Fruit fly (Drosophila melanogaster) whole organism, prepupa: ENCODE results near the gene TfIIFalpha.

Experiments used
- CG10631 ChIP-seq: fragments of 200-800 bp; sonication (Bioruptor generic); optimal IDR thresholded peaks from 2 replicates; lab custom pipeline; 2016; ENCODE audit warnings: missing biosample characterization, missing genetic modification characterization
- CG10669 ChIP-seq: fragments of 200-800 bp; sonication (Bioruptor generic); optimal IDR thresholded peaks from 3 replicates; lab custom pipeline; 2018; ENCODE audit warnings: missing biosample characterization, mild to moderate bottlenecking, missing genetic modification characterization, moderate library complexity
- CG11294 ChIP-seq: fragments of 200-800 bp; sonication (Bioruptor generic); IDR thresholded peaks from 2 replicates; pipeline ENCODE4 v1.3.6; 2022; ENCODE audit warnings: missing biosample characterization, missing genetic modification characterization
- CG11762 ChIP-seq: fragments of 200-800 bp; sonication (Bioruptor generic); optimal IDR thresholded peaks from 3 replicates; lab custom pipeline; 2016; ENCODE audit warnings: missing biosample characterization, missing genetic modification characterization; ENCODE audit not compliant: insufficient read depth
- CG15336 ChIP-seq: fragments of 200-800 bp; sonication (Bioruptor generic); IDR thresholded peaks from 2 replicates; pipeline ENCODE4 v1.3.6; 2022; ENCODE audit warnings: missing biosample characterization, missing genetic modification characterization
- CG16779 ChIP-seq: fragments of 200-800 bp; sonication (Bioruptor generic); optimal IDR thresholded peaks from 3 replicates; lab custom pipeline; 2017; ENCODE audit warnings: missing biosample characterization, mild to moderate bottlenecking, missing genetic modification characterization
- CG3032 ChIP-seq: fragments of 200-800 bp; optimal IDR thresholded peaks from 2 replicates; lab custom pipeline; 2019; ENCODE audit warnings: missing biosample characterization, mild to moderate bottlenecking, missing genetic modification characterization, moderate library complexity
- CG31627 ChIP-seq: fragments of 200-800 bp; sonication (Bioruptor generic); optimal IDR thresholded peaks from 3 replicates; lab custom pipeline; 2016; ENCODE audit warnings: missing biosample characterization, missing genetic modification characterization
- CG32006 ChIP-seq: fragments of 200-800 bp; sonication (Bioruptor generic); optimal IDR thresholded peaks from 3 replicates; lab custom pipeline; 2017; ENCODE audit warnings: missing biosample characterization, mild to moderate bottlenecking, missing genetic modification characterization
- CG3919 ChIP-seq: fragments of 200-800 bp; sonication (Bioruptor generic); optimal IDR thresholded peaks from 3 replicates; lab custom pipeline; 2016; ENCODE audit warnings: missing biosample characterization, missing genetic modification characterization
- CG4318 ChIP-seq: fragments of 200-800 bp; sonication (Bioruptor generic); optimal IDR thresholded peaks from 3 replicates; lab custom pipeline; 2017; ENCODE audit warnings: missing biosample characterization, mild to moderate bottlenecking, missing genetic modification characterization
- CG6163 ChIP-seq: fragments of 200-800 bp; sonication (Bioruptor generic); IDR thresholded peaks from 3 replicates; pipeline ENCODE4 v1.3.6; 2022; ENCODE audit warnings: missing biosample characterization, missing genetic modification characterization
- CG6276 ChIP-seq: fragments of 200-800 bp; sonication (Bioruptor generic); optimal IDR thresholded peaks from 2 replicates; lab custom pipeline; 2017; ENCODE audit warnings: missing biosample characterization, mild to moderate bottlenecking, missing genetic modification characterization
- CG6808 ChIP-seq: fragments of 200-800 bp; sonication (Bioruptor generic); optimal IDR thresholded peaks from 3 replicates; lab custom pipeline; 2017; ENCODE audit warnings: missing biosample characterization, missing genetic modification characterization, mild to moderate bottlenecking, moderate library complexity, missing genetic modification reagents
- CG6854 ChIP-seq: fragments of 200-800 bp; sonication (Bioruptor generic); optimal IDR thresholded peaks from 2 replicates; lab custom pipeline; 2017; ENCODE audit warnings: missing biosample characterization, mild to moderate bottlenecking, missing genetic modification characterization
- CG7368 ChIP-seq: fragments of 200-800 bp; sonication (Bioruptor generic); optimal IDR thresholded peaks from 3 replicates; lab custom pipeline; 2016; ENCODE audit warnings: missing biosample characterization, missing genetic modification characterization
- CG8119 ChIP-seq: fragments of 200-800 bp; sonication (Bioruptor generic); IDR thresholded peaks from 3 replicates; pipeline ENCODE4 v1.3.6; 2022; ENCODE audit warnings: missing biosample characterization, missing genetic modification characterization
- CG8319 ChIP-seq: fragments of 200-800 bp; sonication (Bioruptor generic); optimal IDR thresholded peaks from 3 replicates; lab custom pipeline; 2016; ENCODE audit warnings: missing biosample characterization, missing genetic modification characterization
- Eip75B ChIP-seq: fragments of 200-800 bp; sonication (Bioruptor generic); optimal IDR thresholded peaks from 3 replicates; lab custom pipeline; 2016; ENCODE audit warnings: missing biosample characterization, missing genetic modification characterization
- Eip78C ChIP-seq: fragments of 200-800 bp; sonication (Bioruptor generic); peaks from one replicate; lab custom pipeline; 2016; ENCODE audit warnings: missing biosample characterization, missing genetic modification characterization
- Eip93F ChIP-seq: fragments of 200-800 bp; sonication (Bioruptor generic); optimal IDR thresholded peaks from 2 replicates; lab custom pipeline; 2016; ENCODE audit warnings: missing biosample characterization, mild to moderate bottlenecking, missing genetic modification characterization
- Ets21C ChIP-seq: fragments of 200-800 bp; sonication (Bioruptor generic); optimal IDR thresholded peaks from 3 replicates; lab custom pipeline; 2016; ENCODE audit warnings: missing biosample characterization, missing genetic modification characterization
- Ets96B ChIP-seq: fragments of 200-800 bp; optimal IDR thresholded peaks from 2 replicates; lab custom pipeline; 2019; ENCODE audit warnings: missing biosample characterization, mild to moderate bottlenecking, missing genetic modification characterization, moderate library complexity
- Hr38 ChIP-seq: sonication (Bioruptor generic); optimal IDR thresholded peaks from 2 replicates; lab custom pipeline; 2016; ENCODE audit warnings: missing biosample characterization, missing genetic modification characterization
- Hr39 ChIP-seq: fragments of 200-800 bp; sonication (Bioruptor generic); optimal IDR thresholded peaks from 2 replicates; lab custom pipeline; 2016; ENCODE audit warnings: missing biosample characterization, missing genetic modification characterization
- Hr4 ChIP-seq: fragments of 200-800 bp; sonication (Bioruptor generic); optimal IDR thresholded peaks from 3 replicates; lab custom pipeline; 2016; ENCODE audit warnings: missing biosample characterization, missing genetic modification characterization
- Lpt ChIP-seq: fragments of 200-800 bp; sonication (Bioruptor generic); optimal IDR thresholded peaks from 3 replicates; lab custom pipeline; 2016; ENCODE audit warnings: missing biosample characterization, missing genetic modification characterization
- Smox ChIP-seq: fragments of 200-800 bp; sonication (Bioruptor generic); optimal IDR thresholded peaks from 3 replicates; lab custom pipeline; 2016; ENCODE audit warnings: missing biosample characterization, missing genetic modification characterization
- Sox14 ChIP-seq: fragments of 200-800 bp; sonication (Bioruptor generic); optimal IDR thresholded peaks from 3 replicates; lab custom pipeline; 2016; ENCODE audit warnings: missing biosample characterization, missing genetic modification characterization
- achi ChIP-seq: fragments of 200-800 bp; sonication (Bioruptor generic); optimal IDR thresholded peaks from 3 replicates; lab custom pipeline; 2016; ENCODE audit warnings: missing biosample characterization, missing genetic modification characterization
- cyc ChIP-seq: fragments of 200-800 bp; sonication (Bioruptor generic); optimal IDR thresholded peaks from 3 replicates; lab custom pipeline; 2016; ENCODE audit warnings: missing biosample characterization, missing genetic modification characterization
- dsx ChIP-seq: fragments of 200-800 bp; optimal IDR thresholded peaks from 3 replicates; lab custom pipeline; 2019; ENCODE audit warnings: missing biosample characterization, mild to moderate bottlenecking, missing genetic modification characterization, moderate library complexity; ENCODE audit not compliant: poor library complexity, severe bottlenecking
- eg ChIP-seq: fragments of 200-800 bp; sonication (Bioruptor generic); IDR thresholded peaks from 3 replicates; pipeline ENCODE4 v1.3.6; 2022; ENCODE audit warnings: missing biosample characterization, missing genetic modification characterization
- esn ChIP-seq: fragments of 200-800 bp; sonication (Bioruptor generic); optimal IDR thresholded peaks from 2 replicates; lab custom pipeline; 2016; ENCODE audit warnings: missing biosample characterization, mild to moderate bottlenecking, missing genetic modification characterization, moderate library complexity
- fd59A ChIP-seq: fragments of 200-800 bp; sonication (Bioruptor generic); optimal IDR thresholded peaks from 2 replicates; lab custom pipeline; 2017; ENCODE audit warnings: missing biosample characterization, mild to moderate bottlenecking, missing genetic modification characterization, missing genetic modification reagents
- fkh ChIP-seq: fragments of 200-800 bp; sonication (Bioruptor generic); optimal IDR thresholded peaks from 3 replicates; lab custom pipeline; 2017; ENCODE audit warnings: missing biosample characterization, mild to moderate bottlenecking, missing genetic modification characterization, moderate library complexity
- lz ChIP-seq: fragments of 200-800 bp; sonication (Bioruptor generic); optimal IDR thresholded peaks from 3 replicates; lab custom pipeline; 2016; ENCODE audit warnings: missing biosample characterization, missing genetic modification characterization
- net ChIP-seq: fragments of 200-800 bp; sonication (Bioruptor generic); optimal IDR thresholded peaks from 3 replicates; lab custom pipeline; 2016; ENCODE audit warnings: missing biosample characterization, missing genetic modification characterization
- spab ChIP-seq: fragments of 200-800 bp; sonication (Bioruptor generic); optimal IDR thresholded peaks from 2 replicates; lab custom pipeline; 2017; ENCODE audit warnings: missing biosample characterization, mild to moderate bottlenecking, missing genetic modification characterization, missing genetic modification reagents
- ss ChIP-seq, 2 experiments: fragments of 200-800 bp; sonication (Bioruptor generic); optimal IDR thresholded peaks; 2 replicates in 1 of 2; 3 replicates in 1 of 2; lab custom pipeline; 2017 to 2018; ENCODE audit warnings: mild to moderate bottlenecking in 2 of 2, missing biosample characterization in 2 of 2, missing genetic modification characterization in 2 of 2, moderate library complexity in 1 of 2
- topi ChIP-seq: fragments of 200-800 bp; sonication (Bioruptor generic); optimal IDR thresholded peaks from 3 replicates; lab custom pipeline; 2016; ENCODE audit warnings: missing biosample characterization, missing genetic modification characterization

Gene TfIIFalpha

DNA sequence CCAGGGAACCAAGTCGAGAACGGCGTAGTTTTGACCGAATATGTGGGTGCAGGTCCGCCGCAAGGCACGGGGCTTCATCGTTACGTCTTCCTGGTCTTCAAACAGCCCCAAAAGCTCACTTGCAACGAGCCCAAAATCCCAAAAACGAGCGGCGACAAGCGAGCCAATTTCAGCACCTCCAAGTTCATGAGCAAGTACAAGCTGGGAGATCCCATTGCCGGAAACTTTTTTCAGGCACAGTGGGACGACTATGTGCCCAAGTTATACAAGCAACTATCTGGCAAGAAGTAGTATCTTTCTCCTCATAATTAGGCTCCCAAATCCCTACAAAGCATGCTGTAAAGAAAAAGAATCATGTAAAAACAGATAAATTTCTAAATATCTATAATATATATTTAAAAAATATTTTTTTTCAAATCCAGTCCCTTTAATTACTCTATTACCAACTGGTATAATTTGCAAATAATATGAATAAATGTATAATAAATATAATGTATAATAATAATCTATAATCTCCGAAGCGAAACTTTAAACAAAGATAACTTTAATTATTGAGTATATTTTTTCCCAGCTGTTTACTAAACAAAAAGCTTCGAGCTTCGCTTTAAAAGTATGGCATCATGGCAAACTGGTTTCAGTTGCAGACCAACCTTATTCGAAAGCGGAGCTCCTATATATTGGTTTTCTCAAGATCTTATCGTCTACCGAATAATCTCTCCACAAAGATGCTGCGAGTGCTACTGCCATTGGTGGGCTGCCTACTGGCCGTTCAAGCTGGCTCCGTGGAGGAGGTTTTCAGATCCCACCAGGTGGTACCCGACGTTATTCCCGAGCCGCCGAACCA, 36.6 kb upstream of the TfIIFalpha start, which contains the start of gene CG17919 (continued):
- TF ChIP-seq Smox (GFP tag; lab: Kevin White, UChicago) (peak; percentile 27), CG11762 (GFP tag; lab: Kevin White, UChicago) (no peak), Ets96B (tag; lab: Kevin White, UChicago) (peak; percentile 27), spab (no peak), CG10669 (no peak), CG6854 (GFP tag; lab: Kevin White, UChicago) (peak; percentile 17), Sox14 (no peak), fkh (no peak), dsx (GFP tag; lab: Kevin White, UChicago) (peak; percentile 13), CG15336 (GFP tag; lab: Robert Waterston, UW) (peak; percentile 53), ss (GFP tag; optimal IDR thresholded peaks at IDR 0.05; lab: Kevin White, UChicago) (no peak), CG8119 (GFP tag; lab: Robert Waterston, UW) (peak; percentile 61), CG4318 (GFP tag; lab: Kevin White, UChicago) (no peak)

DNA sequence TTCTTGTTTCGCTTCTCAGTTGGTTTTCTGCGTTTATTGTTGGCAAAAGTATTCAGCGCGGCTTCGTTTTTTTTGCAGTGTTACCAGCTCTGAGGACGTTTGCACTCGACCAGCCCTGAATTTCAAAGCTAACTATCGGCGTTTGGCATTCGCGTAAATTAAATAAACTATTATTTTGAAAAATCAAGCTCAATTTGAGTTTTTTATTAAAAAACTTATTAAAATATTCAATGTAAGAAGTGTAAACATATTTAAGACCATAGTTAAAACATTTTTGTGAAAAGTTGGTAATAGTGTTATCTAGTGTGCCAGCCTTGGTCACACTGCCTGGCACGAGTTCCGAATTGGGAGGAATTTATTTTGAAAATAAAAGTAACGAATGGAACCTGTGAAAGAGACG, 34.5 kb upstream of the TfIIFalpha start, which contains the start of the genes SmD2 and CG18048:
TSS of gene SmD2 (minus strand) at position 98 of the 400 bp plus-strand sequence.
TSS of gene CG18048 (plus strand) at position 298 of the 400 bp plus-strand sequence.
- TF ChIP-seq cyc (GFP tag; lab: Kevin White, UChicago) (peak; percentile 8), Hr39 (no peak), Eip75B (GFP tag; lab: Kevin White, UChicago) (no peak), CG3032 (tag; lab: Kevin White, UChicago) (peak; percentile 12), Eip93F (GFP tag; lab: Kevin White, UChicago) (no peak), CG4318 (GFP tag; lab: Kevin White, UChicago) (no peak), Hr38 (GFP tag; lab: Kevin White, UChicago) (no peak), dsx (GFP tag; lab: Kevin White, UChicago) (peak; percentile 3), CG31627 (GFP tag; lab: Kevin White, UChicago) (peak; percentile 3), fkh (no peak), esn (GFP tag; lab: Kevin White, UChicago) (peak; percentile 3), Hr4 (GFP tag; lab: Kevin White, UChicago) (no peak), Eip78C (GFP tag; lab: Kevin White, UChicago) (peak; percentile 49), Sox14 (peak; percentile 48)
- TF ChIP-seq, all 60 proteins: peak for 7

DNA sequence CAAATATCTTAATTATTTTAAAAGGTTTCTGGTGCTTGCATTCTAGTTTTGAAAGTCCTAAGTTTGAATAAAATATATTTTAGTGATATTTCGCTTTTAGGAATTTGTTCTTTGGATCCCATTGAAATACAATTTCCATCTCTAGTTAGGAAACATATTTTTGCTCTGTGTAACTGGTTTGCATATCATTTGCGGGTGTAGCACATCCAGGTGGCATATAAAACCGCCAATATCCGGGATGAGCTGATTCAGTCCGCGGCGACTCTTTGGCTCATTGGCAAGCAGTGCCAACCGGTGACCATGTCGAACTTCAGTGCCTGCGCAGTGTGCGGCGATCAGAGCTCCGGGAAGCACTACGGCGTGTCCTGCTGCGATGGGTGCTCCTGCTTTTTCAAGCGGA, 31.3 kb upstream of the TfIIFalpha start, which contains the start of gene Hr83:
TSS of gene Hr83 (plus strand) at position 301 of the 400 bp plus-strand sequence.
- TF ChIP-seq CG15336 (GFP tag; lab: Robert Waterston, UW) (no peak), eg (GFP tag; lab: Robert Waterston, UW) (no peak), CG10669 (no peak), CG16779 (no peak), lz (no peak), Sox14 (no peak), CG11762 (GFP tag; lab: Kevin White, UChicago) (no peak), CG3919 (GFP tag; lab: Kevin White, UChicago) (no peak), Eip78C (GFP tag; lab: Kevin White, UChicago) (no peak), CG6163 (no peak), net (GFP tag; lab: Kevin White, UChicago) (no peak), CG6808 (no peak), Hr4 (GFP tag; lab: Kevin White, UChicago) (no peak)
- TF ChIP-seq, all 60 proteins: peak for 0

DNA sequence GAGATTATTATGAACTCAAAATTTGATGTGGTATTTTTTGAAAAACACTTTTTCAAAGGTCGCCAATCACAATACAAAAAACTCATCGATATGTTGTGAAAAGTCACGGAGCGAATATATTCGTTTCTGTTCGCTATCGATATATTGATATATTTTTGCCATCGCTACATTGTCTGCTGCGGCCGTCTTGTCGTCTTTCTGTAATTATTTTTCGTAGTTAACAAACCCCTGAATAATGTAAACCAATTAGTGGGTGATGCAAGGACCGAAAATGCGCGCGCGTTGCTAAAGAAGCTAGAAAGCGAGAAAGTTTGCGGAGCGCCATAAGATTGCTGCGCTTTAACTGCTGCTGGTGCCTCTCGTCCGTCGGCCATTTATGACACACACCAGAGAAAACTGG, 29.5 kb upstream of the TfIIFalpha start, which contains the start of gene Pak:
TSS of gene Pak (plus strand) at position 142 of the 400 bp plus-strand sequence.
- TF ChIP-seq CG7368 (GFP tag; lab: Kevin White, UChicago): no peak
- TF ChIP-seq topi (GFP tag; lab: Kevin White, UChicago): peak; percentile 19
- no peak for TF ChIP-seq Sox14
- TF ChIP-seq achi (GFP tag; lab: Kevin White, UChicago): peak; percentile 3
- no peak for TF ChIP-seq CG4318 (GFP tag; lab: Kevin White, UChicago)
- TF ChIP-seq CG8319 (GFP tag; lab: Kevin White, UChicago): no peak
- no peak for TF ChIP-seq CG32006 (GFP tag; lab: Kevin White, UChicago)
- no peak for TF ChIP-seq CG8119 (GFP tag; lab: Robert Waterston, UW)
- TF ChIP-seq net (GFP tag; lab: Kevin White, UChicago): no peak
- TF ChIP-seq CG3919 (GFP tag; lab: Kevin White, UChicago): no peak
- TF ChIP-seq CG10631 (GFP tag; lab: Kevin White, UChicago): no peak
- TF ChIP-seq esn (GFP tag; lab: Kevin White, UChicago): no peak
- no peak for TF ChIP-seq eg (GFP tag; lab: Robert Waterston, UW)
- TF ChIP-seq CG6276 (GFP tag; lab: Kevin White, UChicago): no peak
- TF ChIP-seq Eip75B (GFP tag; lab: Kevin White, UChicago): no peak
- no peak for TF ChIP-seq CG6854 (GFP tag; lab: Kevin White, UChicago)
- TF ChIP-seq CG11762 (GFP tag; lab: Kevin White, UChicago): no peak
- no peak for TF ChIP-seq fd59A (GFP tag; lab: Kevin White, UChicago)
- TF ChIP-seq dsx (GFP tag; lab: Kevin White, UChicago): peak; percentile 70
- no peak for TF ChIP-seq Ets21C (GFP tag; lab: Kevin White, UChicago)
- TF ChIP-seq CG31627 (GFP tag; lab: Kevin White, UChicago): peak; percentile 10
- no peak for TF ChIP-seq CG11294
- TF ChIP-seq Lpt (GFP tag; lab: Kevin White, UChicago): no peak
